Worm (Caenorhabditis elegans): ENCODE data around the gene faah-5.

- TF ChIP-seq nhr-12 (tag; optimal IDR thresholded peaks at IDR 0.05) (no peak), ztf-11 (tag; optimal IDR thresholded peaks at IDR 0.05) (no peak), lin-11 (tag; optimal IDR thresholded peaks at IDR 0.05) (no peak), dmd-4 (tag; optimal IDR thresholded peaks at IDR 0.05) (no peak), elt-1 (tag; optimal IDR thresholded peaks at IDR 0.05) (no peak), ama-1 (optimal IDR thresholded peaks at IDR 0.05) (no peak), fos-1 (tag; optimal IDR thresholded peaks at IDR 0.05) (no peak), ztf-4 (tag; optimal IDR thresholded peaks at IDR 0.05) (no peak), peb-1 (tag; optimal IDR thresholded peaks at IDR 0.05) (no peak), R02D3.7 (tag; optimal IDR thresholded peaks at IDR 0.05) (no peak), lsy-2 (tag; optimal IDR thresholded peaks at IDR 0.05) (no peak), mbf-1 (tag; optimal IDR thresholded peaks at IDR 0.05) (no peak)
Measured at ce11 chrIII:11861123-11861522, 30.1 kb downstream of the faah-5 start.

Measured in whole organism, L2 larva.